Worm (Caenorhabditis elegans) whole organism, L1 larva: ENCODE results near the gene lec-10.

Source experiments
- aly-2 ChIP-seq: fragments of 150-350 bp; optimal IDR thresholded peaks from 2 replicates; lab custom pipeline; 2014; ENCODE audit warnings: missing biosample characterization, missing genetic modification characterization
- egl-27 ChIP-seq, 2 experiments: fragments of 150-350 bp in 1 of 2; sonication (generic microtip); optimal IDR thresholded peaks; 3 replicates each; lab custom pipeline; 2017 to 2018; ENCODE audit warnings: missing biosample characterization in 2 of 2, missing genetic modification characterization in 2 of 2, missing genetic modification reagents in 2 of 2
- fkh-10 ChIP-seq: sonication (generic microtip); optimal IDR thresholded peaks from 2 replicates; lab custom pipeline; 2017; ENCODE audit warnings: missing biosample characterization, missing genetic modification reagents, missing genetic modification characterization
- lin-13 ChIP-seq: fragments of 150-350 bp; optimal IDR thresholded peaks from 2 replicates; lab custom pipeline; 2014; ENCODE audit warnings: missing biosample characterization, missing genetic modification reagents, missing genetic modification characterization
- lsy-2 ChIP-seq, 2 experiments: fragments of 150-350 bp; optimal IDR thresholded peaks; 2 replicates each; lab custom pipeline; 2014; ENCODE audit warnings: missing biosample characterization in 2 of 2, missing genetic modification characterization in 2 of 2
- nhr-12 ChIP-seq: sonication (generic microtip); optimal IDR thresholded peaks from 2 replicates; lab custom pipeline; 2017; ENCODE audit warnings: missing biosample characterization, missing genetic modification characterization
- pax-3 ChIP-seq: fragments of 200-800 bp; sonication (Bioruptor generic); optimal IDR thresholded peaks from 2 replicates; lab custom pipeline; 2018; ENCODE audit warnings: mild to moderate bottlenecking, missing genetic modification characterization, moderate library complexity, missing compliant biosample characterization
- pqm-1 ChIP-seq: sonication (generic microtip); optimal IDR thresholded peaks from 3 replicates; lab custom pipeline; 2017; ENCODE audit warnings: missing biosample characterization, missing genetic modification characterization
- skn-1 ChIP-seq: fragments of 150-350 bp; optimal IDR thresholded peaks from 2 replicates; lab custom pipeline; 2014; ENCODE audit warnings: missing biosample characterization, missing genetic modification characterization
- sptf-1 ChIP-seq: fragments of 150-350 bp; optimal IDR thresholded peaks from 2 replicates; lab custom pipeline; 2014; ENCODE audit warnings: missing biosample characterization, missing genetic modification characterization
- unc-62 ChIP-seq: fragments of 150-350 bp; optimal IDR thresholded peaks from 2 replicates; lab custom pipeline; 2014; ENCODE audit warnings: missing biosample characterization, missing genetic modification reagents, missing genetic modification characterization
- ztf-4 ChIP-seq: fragments of 150-350 bp; optimal IDR thresholded peaks from 2 replicates; lab custom pipeline; 2014; ENCODE audit warnings: missing biosample characterization, missing genetic modification characterization

DNA sequence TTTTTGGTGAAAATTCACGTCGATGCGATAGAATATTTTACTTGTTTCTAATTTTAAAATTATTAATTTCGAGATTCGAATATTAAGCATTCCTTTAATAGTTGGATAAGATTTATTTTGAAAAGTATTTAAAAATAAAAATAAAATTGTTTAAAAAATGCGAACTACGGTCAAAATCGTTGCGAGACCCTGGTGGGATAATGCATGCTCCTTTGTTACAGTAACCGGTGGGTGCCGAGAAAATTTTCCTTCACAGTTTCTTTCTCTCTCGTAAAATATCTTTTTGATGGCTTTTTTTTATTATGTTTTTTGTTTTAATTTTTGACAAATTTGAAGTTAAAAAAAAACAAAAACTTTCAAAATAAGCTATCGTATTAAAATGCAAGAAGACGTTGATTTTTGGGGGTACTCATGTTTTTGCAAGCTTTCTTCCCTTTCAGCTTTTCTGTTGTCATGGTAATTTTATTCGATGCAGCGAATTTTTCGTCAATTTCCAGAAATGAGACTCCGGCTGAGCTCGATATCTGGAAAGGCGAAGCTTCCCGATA lies 7.8 kb upstream of the lec-10 start, which contains the start of gene dgtr-1:
- TF ChIP-seq nhr-12 (tag; lab: Kevin White, UChicago): no peak
- no peak for TF ChIP-seq egl-27 (tag; optimal IDR thresholded peaks at IDR 0.05; lab: Kevin White, UChicago)
- TF ChIP-seq unc-62 (GFP tag; lab: Kevin White, UChicago): no peak
- TF ChIP-seq lsy-2 (tag; optimal IDR thresholded peaks at IDR 0.05; lab: Kevin White, UChicago): no peak
- no peak for TF ChIP-seq lin-13 (GFP tag; lab: Kevin White, UChicago)
- no peak for TF ChIP-seq fkh-10 (GFP tag; lab: Kevin White, UChicago)
- TF ChIP-seq sptf-1: no peak
- TF ChIP-seq pax-3 (tag; lab: Kevin White, UChicago): no peak
- TF ChIP-seq aly-2 (tag; lab: Kevin White, UChicago): no peak
- no peak for TF ChIP-seq ztf-4
- no peak for TF ChIP-seq pqm-1
- no peak for TF ChIP-seq skn-1
